Worm (Caenorhabditis elegans): ENCODE measurements around the gene srh-18.

- TF ChIP-seq lin-13 (GFP tag; optimal IDR thresholded peaks at IDR 0.05) (no peak), ces-1 (GFP tag; optimal IDR thresholded peaks at IDR 0.05) (no peak), lin-38 (GFP tag; IDR thresholded peaks at IDR 0.05) (no peak), arid-1 (GFP tag; conservative IDR thresholded peaks at IDR 0.05) (no peak), F37D6.2 (tag; optimal IDR thresholded peaks at IDR 0.05) (no peak), gei-8 (GFP tag; optimal IDR thresholded peaks at IDR 0.05) (no peak), ceh-82 (tag; optimal IDR thresholded peaks at IDR 0.05) (no peak), dpl-1 (GFP tag; optimal IDR thresholded peaks at IDR 0.05) (no peak)
These were observed 33.5 kb downstream of the srh-18 start for ce11 chrV:13351773-13352172.
